Worm (Caenorhabditis elegans): Measurements from ENCODE around the gene C31B8.16.

ce11 chrV:2909525-2909924, 20.3 kb upstream of the C31B8.16 start, which contains the start of gene zmp-3:
- no peak for TF ChIP-seq pag-3 (tag; optimal IDR thresholded peaks at IDR 0.05; ENCODE audit: borderline replicate concordance)
- TF ChIP-seq zip-5 (tag; optimal IDR thresholded peaks at IDR 0.05), result no peak
- no peak for TF ChIP-seq dmd-4 (tag; optimal IDR thresholded peaks at IDR 0.05; ENCODE audit: borderline replicate concordance)
- TF ChIP-seq nhr-11 (tag; optimal IDR thresholded peaks at IDR 0.05), result no peak
- no peak for TF ChIP-seq che-1 (tag; optimal IDR thresholded peaks at IDR 0.05)
- no peak for TF ChIP-seq pha-4 (tag; optimal IDR thresholded peaks at IDR 0.05)
- no peak for TF ChIP-seq ceh-19 (GFP tag; optimal IDR thresholded peaks at IDR 0.05)
